Worm (Caenorhabditis elegans) whole organism, L4 larva: Measurements from ENCODE around the gene T12G3.2.

Experiments used
- D1046.2 ChIP-seq: fragments of 200-800 bp; sonication (Bioruptor generic); IDR thresholded peaks from 2 replicates; pipeline ENCODE4 v1.3.6; 2022; ENCODE audit warnings: missing genetic modification characterization, missing compliant biosample characterization
- F10B5.3 ChIP-seq: sonication (generic microtip); optimal IDR thresholded peaks from 2 replicates; lab custom pipeline; 2016; ENCODE audit warnings: mild to moderate bottlenecking, missing genetic modification characterization, missing compliant biosample characterization
- T20F7.1 ChIP-seq: fragments of 200-800 bp; sonication (Bioruptor generic); optimal IDR thresholded peaks from 2 replicates; lab custom pipeline; 2018; ENCODE audit warnings: mild to moderate bottlenecking, missing genetic modification characterization, missing compliant biosample characterization
- Y48G9A.11 ChIP-seq: fragments of 200-800 bp; sonication (Bioruptor generic); IDR thresholded peaks from 2 replicates; pipeline ENCODE4 v1.3.6; 2022; ENCODE audit warnings: missing genetic modification reagents, missing genetic modification characterization, missing compliant biosample characterization
- Y5F2A.4 ChIP-seq: fragments of 200-800 bp; sonication (Bioruptor generic); optimal IDR thresholded peaks from 2 replicates; lab custom pipeline; 2018; ENCODE audit warnings: mild to moderate bottlenecking, missing genetic modification characterization, missing compliant biosample characterization
- Y75B8A.6 ChIP-seq: fragments of 200-800 bp; sonication (Bioruptor generic); IDR thresholded peaks from 2 replicates; pipeline ENCODE4 v1.3.6; 2022; ENCODE audit warnings: missing genetic modification reagents, missing genetic modification characterization, missing compliant biosample characterization
- ZK546.5 ChIP-seq, 2 experiments: sonication (generic microtip); optimal IDR thresholded peaks; 2 replicates each; lab custom pipeline; 2017; ENCODE audit warnings: missing biosample characterization in 2 of 2, missing genetic modification characterization in 2 of 2
- aha-1 ChIP-seq: fragments of 150-350 bp; peaks from one replicate; lab custom pipeline; 2014; ENCODE audit warnings: missing biosample characterization, missing genetic modification characterization
- aly-2 ChIP-seq: sonication (generic microtip); optimal IDR thresholded peaks from 2 replicates; lab custom pipeline; 2018; ENCODE audit warnings: missing biosample characterization, missing genetic modification characterization
- ama-1 ChIP-seq: fragments of 150-350 bp; optimal IDR thresholded peaks from 2 replicates; lab custom pipeline; 2014; ENCODE audit warnings: inconsistent platforms, mixed read lengths
- attf-4 ChIP-seq: sonication (generic microtip); optimal IDR thresholded peaks from 3 replicates; lab custom pipeline; 2017; ENCODE audit warnings: missing biosample characterization, missing genetic modification characterization
- ceh-82 ChIP-seq: sonication (generic microtip); optimal IDR thresholded peaks from 2 replicates; lab custom pipeline; 2017; ENCODE audit warnings: missing biosample characterization, missing genetic modification characterization
- daf-12 ChIP-seq: fragments of 150-350 bp; optimal IDR thresholded peaks from 2 replicates; lab custom pipeline; 2014; ENCODE audit warnings: missing biosample characterization, missing genetic modification reagents, missing genetic modification characterization
- daf-16 ChIP-seq, 3 experiments: sonication (generic microtip); optimal IDR thresholded peaks; 2 replicates each; lab custom pipeline; 2016 to 2017; ENCODE audit warnings: missing genetic modification characterization in 3 of 3, missing genetic modification reagents in 3 of 3, mild to moderate bottlenecking in 2 of 3, missing compliant biosample characterization in 2 of 3, missing biosample characterization in 1 of 3, moderate library complexity in 1 of 3
- daf-19 ChIP-seq: fragments of 200-800 bp; sonication (Bioruptor generic); conservative IDR thresholded peaks from 2 replicates; pipeline ENCODE4 v1.3.6; 2022; ENCODE audit warnings: missing genetic modification characterization, missing compliant biosample characterization
- daf-8 ChIP-seq: fragments of 200-800 bp; sonication (Bioruptor generic); IDR thresholded peaks from 2 replicates; pipeline ENCODE4 v1.3.6; 2022; ENCODE audit warnings: missing genetic modification characterization, missing compliant biosample characterization
- dmd-6 ChIP-seq: fragments of 200-800 bp; sonication (Bioruptor generic); IDR thresholded peaks from 2 replicates; pipeline ENCODE4 v1.3.6; 2022; ENCODE audit warnings: missing genetic modification reagents, missing genetic modification characterization, missing compliant biosample characterization
- dmd-8 ChIP-seq: fragments of 200-800 bp; sonication (Bioruptor generic); IDR thresholded peaks from 2 replicates; pipeline ENCODE4 v1.3.6; 2022; ENCODE audit warnings: missing genetic modification characterization, missing compliant biosample characterization
- dmd-9 ChIP-seq: fragments of 200-800 bp; sonication (Bioruptor generic); IDR thresholded peaks from 2 replicates; pipeline ENCODE4 v1.3.6; 2022; ENCODE audit warnings: missing genetic modification reagents, missing genetic modification characterization, missing compliant biosample characterization
- dpl-1 ChIP-seq: fragments of 150-350 bp; optimal IDR thresholded peaks from 2 replicates; lab custom pipeline; 2014; ENCODE audit warnings: missing biosample characterization, missing genetic modification reagents, missing genetic modification characterization
- egl-27 ChIP-seq: sonication (generic microtip); optimal IDR thresholded peaks from 3 replicates; lab custom pipeline; 2017; ENCODE audit warnings: missing biosample characterization, missing genetic modification reagents, missing genetic modification characterization
- egl-43 ChIP-seq: fragments of 200-800 bp; sonication (Bioruptor generic); IDR thresholded peaks from 2 replicates; pipeline ENCODE4 v1.3.6; 2022; ENCODE audit warnings: missing genetic modification reagents, missing genetic modification characterization, missing compliant biosample characterization
- fkh-10 ChIP-seq: fragments of 150-350 bp; optimal IDR thresholded peaks from 2 replicates; lab custom pipeline; 2014; ENCODE audit warnings: missing biosample characterization, missing genetic modification reagents, missing genetic modification characterization
- hlh-11 ChIP-seq: fragments of 200-800 bp; sonication (Bioruptor generic); optimal IDR thresholded peaks from 2 replicates; lab custom pipeline; 2018; ENCODE audit warnings: mild to moderate bottlenecking, missing genetic modification characterization, missing compliant biosample characterization
- hlh-30 ChIP-seq: sonication (generic microtip); optimal IDR thresholded peaks from 2 replicates; lab custom pipeline; 2017; ENCODE audit warnings: antibody characterized with exemption, mild to moderate bottlenecking, missing genetic modification characterization, missing compliant biosample characterization; ENCODE audit not compliant: insufficient read depth
- hmg-1.1 ChIP-seq: fragments of 200-800 bp; sonication (Bioruptor generic); IDR thresholded peaks from 2 replicates; pipeline ENCODE4 v1.3.6; 2022; ENCODE audit warnings: missing genetic modification reagents, missing genetic modification characterization, missing compliant biosample characterization
- jun-1 ChIP-seq: fragments of 150-350 bp; optimal IDR thresholded peaks from 2 replicates; lab custom pipeline; 2014; ENCODE audit warnings: missing biosample characterization, missing genetic modification reagents, missing genetic modification characterization
- lim-7 ChIP-seq: fragments of 200-800 bp; sonication (Bioruptor generic); IDR thresholded peaks from 2 replicates; pipeline ENCODE4 v1.3.6; 2022; ENCODE audit warnings: missing genetic modification characterization, missing compliant biosample characterization
- lin-15B ChIP-seq: fragments of 150-350 bp; sonication (generic microtip); optimal IDR thresholded peaks from 3 replicates; lab custom pipeline; 2014; ENCODE audit warnings: missing biosample characterization, missing genetic modification characterization
- lin-29 ChIP-seq: fragments of 200-800 bp; sonication (Bioruptor generic); IDR thresholded peaks from 2 replicates; pipeline ENCODE4 v1.3.6; 2022; ENCODE audit warnings: missing genetic modification reagents, missing genetic modification characterization, missing compliant biosample characterization
- lsy-2 ChIP-seq, 2 experiments: fragments of 150-350 bp in 1 of 2; sonication (generic microtip) in 1 of 2; optimal IDR thresholded peaks; 2 replicates each; lab custom pipeline; 2014 to 2017; ENCODE audit warnings: missing biosample characterization in 2 of 2, missing genetic modification characterization in 2 of 2
- madf-5 ChIP-seq, 2 experiments: fragments of 200-800 bp; sonication (Bioruptor generic); IDR thresholded peaks; 2 replicates each; pipeline ENCODE4 v1.3.6; 2022; ENCODE audit warnings: missing compliant biosample characterization in 2 of 2, missing genetic modification characterization in 2 of 2
- madf-9 ChIP-seq: fragments of 200-800 bp; sonication (Bioruptor generic); conservative IDR thresholded peaks from 2 replicates; pipeline ENCODE4 v1.3.6; 2022; ENCODE audit warnings: missing genetic modification reagents, missing genetic modification characterization, missing compliant biosample characterization
- mdt-29 ChIP-seq: fragments of 200-800 bp; sonication (Bioruptor generic); IDR thresholded peaks from 2 replicates; pipeline ENCODE4 v1.3.6; 2022; ENCODE audit warnings: missing genetic modification reagents, missing genetic modification characterization, missing compliant biosample characterization
- mep-1 ChIP-seq: fragments of 150-350 bp; sonication (generic microtip); optimal IDR thresholded peaks from 3 replicates; lab custom pipeline; 2014; ENCODE audit warnings: missing biosample characterization, missing genetic modification characterization
- mxl-2 ChIP-seq: fragments of 200-800 bp; sonication (Bioruptor generic); conservative IDR thresholded peaks from 2 replicates; pipeline ENCODE4 v1.3.6; 2022; ENCODE audit warnings: missing genetic modification reagents, missing genetic modification characterization, missing compliant biosample characterization
- mxl-3 ChIP-seq: fragments of 200-800 bp; sonication (Bioruptor generic); optimal IDR thresholded peaks from 2 replicates; lab custom pipeline; 2018; ENCODE audit warnings: mild to moderate bottlenecking, missing genetic modification characterization, missing compliant biosample characterization
- nhr-10 ChIP-seq: fragments of 150-350 bp; optimal IDR thresholded peaks from 2 replicates; lab custom pipeline; 2014; ENCODE audit warnings: missing biosample characterization, missing genetic modification characterization
- nhr-11 ChIP-seq: fragments of 150-350 bp; optimal IDR thresholded peaks from 2 replicates; lab custom pipeline; 2014; ENCODE audit warnings: missing biosample characterization, missing genetic modification characterization
- nhr-41 ChIP-seq: fragments of 200-800 bp; sonication (Bioruptor generic); IDR thresholded peaks from 2 replicates; pipeline ENCODE4 v1.3.6; 2022; ENCODE audit warnings: missing genetic modification reagents, missing genetic modification characterization, missing compliant biosample characterization
- nhr-6 ChIP-seq: fragments of 150-350 bp; optimal IDR thresholded peaks from 2 replicates; lab custom pipeline; 2014; ENCODE audit warnings: missing biosample characterization, missing genetic modification characterization
- nhr-77 ChIP-seq: fragments of 150-350 bp; optimal IDR thresholded peaks from 2 replicates; lab custom pipeline; 2014; ENCODE audit warnings: missing biosample characterization, missing genetic modification characterization
- php-3 ChIP-seq: fragments of 200-800 bp; sonication (Bioruptor generic); IDR thresholded peaks from 2 replicates; pipeline ENCODE4 v1.3.6; 2022; ENCODE audit warnings: missing genetic modification reagents, missing genetic modification characterization, missing compliant biosample characterization
- rbr-2 ChIP-seq: sonication (generic microtip); optimal IDR thresholded peaks from 2 replicates; lab custom pipeline; 2016; ENCODE audit warnings: missing genotype, missing genetic modification characterization, missing compliant biosample characterization
- saeg-2 ChIP-seq: fragments of 200-800 bp; sonication (Bioruptor generic); IDR thresholded peaks from 2 replicates; pipeline ENCODE4 v1.3.6; 2022; ENCODE audit warnings: missing genetic modification reagents, missing genetic modification characterization, missing compliant biosample characterization
- sdz-12 ChIP-seq: fragments of 200-800 bp; sonication (Bioruptor generic); optimal IDR thresholded peaks from 2 replicates; lab custom pipeline; 2018; ENCODE audit warnings: mild to moderate bottlenecking, missing genetic modification characterization, missing compliant biosample characterization
- skn-1 ChIP-seq: fragments of 150-350 bp; optimal IDR thresholded peaks from 2 replicates; lab custom pipeline; 2014; ENCODE audit warnings: missing biosample characterization, missing genetic modification characterization
- spr-3 ChIP-seq: fragments of 200-800 bp; sonication (Bioruptor generic); optimal IDR thresholded peaks from 2 replicates; lab custom pipeline; 2018; ENCODE audit warnings: mild to moderate bottlenecking, missing genetic modification characterization, missing compliant biosample characterization
- vab-7 ChIP-seq: fragments of 200-800 bp; sonication (Bioruptor generic); IDR thresholded peaks from 2 replicates; pipeline ENCODE4 v1.3.6; 2022; ENCODE audit warnings: missing genetic modification reagents, missing genetic modification characterization, missing compliant biosample characterization
- zfp-3 ChIP-seq: fragments of 200-800 bp; sonication (Bioruptor generic); conservative IDR thresholded peaks from 2 replicates; pipeline ENCODE4 v1.3.6; 2022; ENCODE audit warnings: missing genetic modification reagents, missing genetic modification characterization, missing compliant biosample characterization
- zip-11 ChIP-seq: fragments of 200-800 bp; sonication (Bioruptor generic); IDR thresholded peaks from 2 replicates; pipeline ENCODE4 v1.3.6; 2022; ENCODE audit warnings: missing genetic modification characterization, missing compliant biosample characterization
- zip-2 ChIP-seq: fragments of 150-350 bp; optimal IDR thresholded peaks from 2 replicates; lab custom pipeline; 2014; ENCODE audit warnings: missing biosample characterization, missing genetic modification characterization

T12G3.2 gene

ce11 chrIV:12032383-12032782 lies 14.4 kb downstream of the T12G3.2 start:
- TF ChIP-seq spr-3 (GFP tag; lab: Kevin White, UChicago) (no peak), fkh-10 (GFP tag; lab: Kevin White, UChicago) (no peak), daf-16 (GFP tag; optimal IDR thresholded peaks at IDR 0.05; lab: Kevin White, UChicago) (peak; percentile 58 to 67), daf-16 (tag; optimal IDR thresholded peaks at IDR 0.05; lab: Kevin White, UChicago) (peak; percentile 93), daf-19 (GFP tag; lab: Robert Waterston, UW) (no peak), nhr-10 (peak; percentile 93), rbr-2 (tag; lab: Kevin White, UChicago) (peak; percentile 83), dmd-8 (GFP tag; lab: Robert Waterston, UW) (no peak), madf-5 (GFP tag; IDR thresholded peaks at IDR 0.05; lab: Robert Waterston, UW) (no peak), daf-12 (tag; lab: Kevin White, UChicago) (no peak), nhr-6 (tag; lab: Kevin White, UChicago) (peak; percentile 66), aly-2 (tag; lab: Kevin White, UChicago) (no peak), ZK546.5 (tag; optimal IDR thresholded peaks at IDR 0.05; lab: Kevin White, UChicago) (peak in 1 of 2 experiments; percentile 48), vab-7 (GFP tag; lab: Robert Waterston, UW) (no peak; the same call in 1 of the 2 replicates), ceh-82 (no peak), lim-7 (GFP tag; lab: Robert Waterston, UW) (0 out of 2 replicates have a peak, but pooled peaks have one; percentile 15), saeg-2 (GFP tag; lab: Robert Waterston, UW) (peak; percentile 66), ama-1 (lab: Kevin White, UChicago) (peak; percentile 37), sdz-12 (peak; percentile 49), zip-2 (tag; lab: Kevin White, UChicago) (peak; percentile 65), F10B5.3 (peak; percentile 42), dpl-1 (peak; percentile 56), madf-9 (GFP tag; lab: Robert Waterston, UW) (no peak), dmd-9 (0 out of 2 replicates have a peak, but pooled peaks have one; percentile 46), aha-1 (tag; lab: Kevin White, UChicago) (peak; percentile 95), D1046.2 (GFP tag; lab: Robert Waterston, UW) (no peak; the same call in 1 of the 2 replicates), mxl-3 (peak; percentile 91), dmd-6 (GFP tag; lab: Robert Waterston, UW) (peak; percentile 99), nhr-11 (peak; percentile 91), nhr-77 (tag; lab: Kevin White, UChicago) (peak; percentile 79), nhr-41 (peak; percentile 20; the same call in 1 of the 2 replicates), lin-15B (no peak), jun-1 (tag; lab: Kevin White, UChicago) (peak; percentile 86), egl-43 (GFP tag; lab: Robert Waterston, UW) (peak; percentile 71), Y48G9A.11 (GFP tag; lab: Robert Waterston, UW) (no peak), zfp-3 (peak; percentile 76), Y5F2A.4 (GFP tag; lab: Kevin White, UChicago) (no peak), T20F7.1 (GFP tag; lab: Kevin White, UChicago) (peak; percentile 81), skn-1 (tag; lab: Kevin White, UChicago) (peak; percentile 56), Y75B8A.6 (GFP tag; lab: Robert Waterston, UW) (no peak), mxl-2 (GFP tag; lab: Robert Waterston, UW) (no peak), attf-4 (tag; lab: Kevin White, UChicago) (no peak), hlh-11 (tag; lab: Kevin White, UChicago) (peak; percentile 100), lsy-2 (tag; optimal IDR thresholded peaks at IDR 0.05; lab: Kevin White, UChicago) (peak; percentile 84 to 90), zip-11 (no peak), daf-8 (no peak), mep-1 (peak; percentile 94), mdt-29 (GFP tag; lab: Robert Waterston, UW) (peak; percentile 88), hmg-1.1 (peak; percentile 93), php-3 (GFP tag; lab: Robert Waterston, UW) (peak; percentile 77), egl-27 (tag; lab: Kevin White, UChicago) (no peak), lin-29 (GFP tag; lab: Robert Waterston, UW) (no peak), hlh-30 (tag; lab: Kevin White, UChicago) (peak; percentile 98)
